Fruit fly (Drosophila melanogaster) whole organism: ENCODE data around the gene bru3.

Experiments used
- CG8478 ChIP-seq: fragments of >200 bp; optimal IDR thresholded peaks from 2 replicates; lab custom pipeline; 2018; ENCODE audit warnings: inconsistent platforms
- Dll ChIP-seq: fragments of >200 bp; optimal IDR thresholded peaks from 2 replicates; lab custom pipeline; 2017
- EcR ChIP-seq, 2 experiments: fragments of >200 bp; optimal IDR thresholded peaks; 2 replicates each; lab custom pipeline; 2017; ENCODE audit warnings: missing biosample characterization in 2 of 2, missing genetic modification characterization in 2 of 2, missing genetic modification reagents in 2 of 2
- pan ChIP-seq: fragments of >200 bp; optimal IDR thresholded peaks from 2 replicates; lab custom pipeline; 2017
- psq ChIP-seq: fragments of >200 bp; optimal IDR thresholded peaks from 2 replicates; lab custom pipeline; 2017
- usp ChIP-seq: fragments of >200 bp; optimal IDR thresholded peaks from 2 replicates; lab custom pipeline; 2017; ENCODE audit warnings: missing biosample characterization, missing genetic modification characterization, mixed read lengths

- no peak for TF ChIP-seq pan (lab: Kevin White, UChicago)
- TF ChIP-seq usp, result no peak
- no peak for TF ChIP-seq CG8478 (lab: Kevin White, UChicago)
- TF ChIP-seq psq, result no peak
- no peak for TF ChIP-seq EcR (GFP tag; optimal IDR thresholded peaks at IDR 0.05; lab: Kevin White, UChicago)
- no peak for TF ChIP-seq Dll
Observed at dm6 chr3L:13486041-13486859, 316.9 kb downstream of the bru3 start, which contains the start of the genes Abp1 and Tgi.
